Worm (Caenorhabditis elegans): ENCODE measurements around the gene nduf-2.2.

- no peak for TF ChIP-seq D2030.7 (GFP tag; IDR thresholded peaks at IDR 0.05)
- TF ChIP-seq Y79H2A.3 (GFP tag; conservative IDR thresholded peaks at IDR 0.05), result no peak
- TF ChIP-seq gei-17 (GFP tag; optimal IDR thresholded peaks at IDR 0.05), result no peak
- no peak for TF ChIP-seq ceh-100 (GFP tag; IDR thresholded peaks at IDR 0.05)
- no peak for TF ChIP-seq nhr-90 (tag; optimal IDR thresholded peaks at IDR 0.05)
- no peak for TF ChIP-seq B0261.1 (tag; optimal IDR thresholded peaks at IDR 0.05)
- no peak for TF ChIP-seq F23B12.7 (tag; optimal IDR thresholded peaks at IDR 0.05; ENCODE audit: insufficient read depth)
Observed at ce11 chrIII:6452278-6452677, 12.7 kb upstream of the nduf-2.2 start, which contains the start of gene set-1.

All from whole organism, young adult.